Worm (Caenorhabditis elegans) whole organism, L2 larva: ENCODE measurements around the gene srh-246.

Source experiments
- F13H6.1 ChIP-seq: sonication (generic microtip); optimal IDR thresholded peaks from 2 replicates; lab custom pipeline; 2016; ENCODE audit warnings: missing genetic modification characterization, missing compliant biosample characterization
- Y55F3AM.14 ChIP-seq: fragments of 200-800 bp; sonication (Bioruptor generic); optimal IDR thresholded peaks from 2 replicates; lab custom pipeline; 2018; ENCODE audit warnings: mild to moderate bottlenecking, missing genetic modification characterization, missing compliant biosample characterization
- ZK546.5 ChIP-seq: sonication (generic microtip); optimal IDR thresholded peaks from 2 replicates; lab custom pipeline; 2017; ENCODE audit warnings: missing biosample characterization, missing genetic modification characterization
- alr-1 ChIP-seq: fragments of 150-350 bp; optimal IDR thresholded peaks from 2 replicates; lab custom pipeline; 2014; ENCODE audit warnings: missing biosample characterization, missing genetic modification characterization
- aly-2 ChIP-seq: fragments of 150-350 bp; optimal IDR thresholded peaks from 2 replicates; lab custom pipeline; 2014; ENCODE audit warnings: missing biosample characterization, missing genetic modification characterization
- ama-1 ChIP-seq: fragments of 150-350 bp; optimal IDR thresholded peaks from 2 replicates; lab custom pipeline; 2018; ENCODE audit warnings: inconsistent platforms
- blmp-1 ChIP-seq: sonication (generic microtip); optimal IDR thresholded peaks from 2 replicates; lab custom pipeline; 2017; ENCODE audit warnings: missing genetic modification characterization, mild to moderate bottlenecking, missing compliant biosample characterization, antibody characterized with exemption, moderate library complexity; ENCODE audit not compliant: insufficient read depth
- ceh-16 ChIP-seq: fragments of 150-350 bp; optimal IDR thresholded peaks from 2 replicates; lab custom pipeline; 2014; ENCODE audit warnings: missing biosample characterization, missing genetic modification characterization
- ceh-82 ChIP-seq: fragments of 150-350 bp; optimal IDR thresholded peaks from 2 replicates; lab custom pipeline; 2014; ENCODE audit warnings: missing biosample characterization, missing genetic modification characterization
- crh-2 ChIP-seq: sonication (generic microtip); optimal IDR thresholded peaks from 2 replicates; lab custom pipeline; 2017; ENCODE audit warnings: missing biosample characterization, missing genetic modification characterization
- dmd-4 ChIP-seq: sonication (generic microtip); optimal IDR thresholded peaks from 2 replicates; lab custom pipeline; 2017; ENCODE audit warnings: missing biosample characterization, missing genetic modification characterization
- elt-3 ChIP-seq: sonication (generic microtip); optimal IDR thresholded peaks from 2 replicates; lab custom pipeline; 2017; ENCODE audit warnings: missing biosample characterization, missing genetic modification characterization
- gmeb-1 ChIP-seq: fragments of 150-350 bp; optimal IDR thresholded peaks from 2 replicates; lab custom pipeline; 2014; ENCODE audit warnings: missing biosample characterization, missing genetic modification characterization
- lin-11 ChIP-seq: fragments of 150-350 bp; sonication (generic microtip); optimal IDR thresholded peaks from 2 replicates; lab custom pipeline; 2014; ENCODE audit warnings: missing biosample characterization, missing genetic modification characterization, inconsistent platforms, mixed read lengths
- mab-5 ChIP-seq: fragments of 150-350 bp; optimal IDR thresholded peaks from 2 replicates; lab custom pipeline; 2014; ENCODE audit warnings: missing biosample characterization, missing genetic modification characterization
- mbf-1 ChIP-seq: sonication (generic microtip); optimal IDR thresholded peaks from 2 replicates; lab custom pipeline; 2017; ENCODE audit warnings: missing biosample characterization, missing genetic modification characterization
- mdl-1 ChIP-seq, 2 experiments: fragments of 150-350 bp in 1 of 2; sonication (generic microtip) in 1 of 2; optimal IDR thresholded peaks; 2 replicates each; lab custom pipeline; 2017; ENCODE audit warnings: missing biosample characterization in 2 of 2, missing genetic modification characterization in 2 of 2
- nhr-11 ChIP-seq: fragments of 150-350 bp; optimal IDR thresholded peaks from 2 replicates; lab custom pipeline; 2014; ENCODE audit warnings: missing biosample characterization, missing genetic modification characterization
- nhr-12 ChIP-seq: fragments of 150-350 bp; optimal IDR thresholded peaks from 2 replicates; lab custom pipeline; 2014; ENCODE audit warnings: missing biosample characterization, missing genetic modification characterization
- nhr-129 ChIP-seq: fragments of 150-350 bp; optimal IDR thresholded peaks from 2 replicates; lab custom pipeline; 2014; ENCODE audit warnings: missing biosample characterization, missing genetic modification characterization
- nhr-21 ChIP-seq: fragments of 150-350 bp; optimal IDR thresholded peaks from 2 replicates; lab custom pipeline; 2014; ENCODE audit warnings: missing biosample characterization, missing genetic modification characterization
- nhr-23 ChIP-seq: fragments of 150-350 bp; optimal IDR thresholded peaks from 2 replicates; lab custom pipeline; 2014; ENCODE audit warnings: missing biosample characterization, missing genetic modification reagents, missing genetic modification characterization
- nhr-237 ChIP-seq: fragments of 150-350 bp; optimal IDR thresholded peaks from 2 replicates; lab custom pipeline; 2014; ENCODE audit warnings: missing biosample characterization, missing genetic modification characterization
- nhr-25 ChIP-seq: fragments of 150-350 bp; sonication (generic microtip); optimal IDR thresholded peaks from 3 replicates; lab custom pipeline; 2014; ENCODE audit warnings: missing biosample characterization, missing genetic modification characterization
- nhr-6 ChIP-seq: fragments of 150-350 bp; optimal IDR thresholded peaks from 2 replicates; lab custom pipeline; 2014; ENCODE audit warnings: missing biosample characterization, missing genetic modification characterization
- peb-1 ChIP-seq: fragments of 150-350 bp; optimal IDR thresholded peaks from 2 replicates; lab custom pipeline; 2014; ENCODE audit warnings: missing biosample characterization, missing genetic modification characterization
- sem-4 ChIP-seq: fragments of 150-350 bp; optimal IDR thresholded peaks from 2 replicates; lab custom pipeline; 2014; ENCODE audit warnings: missing biosample characterization, missing genetic modification reagents, missing genetic modification characterization
- skn-1 ChIP-seq: sonication (generic microtip); optimal IDR thresholded peaks from 2 replicates; lab custom pipeline; 2017; ENCODE audit warnings: missing biosample characterization, missing genetic modification characterization
- sma-3 ChIP-seq: sonication (generic microtip); optimal IDR thresholded peaks from 2 replicates; lab custom pipeline; 2016; ENCODE audit warnings: missing genetic modification reagents, missing genetic modification characterization, missing compliant biosample characterization
- sma-9 ChIP-seq, 2 experiments: fragments of 150-350 bp in 1 of 2; sonication (generic microtip) in 1 of 2; optimal IDR thresholded peaks; 2 replicates each; lab custom pipeline; 2014 to 2016; ENCODE audit warnings: missing genetic modification characterization in 2 of 2, mild to moderate bottlenecking in 1 of 2, missing biosample characterization in 1 of 2, missing compliant biosample characterization in 1 of 2, missing genetic modification reagents in 1 of 2, moderate library complexity in 1 of 2
- snpc-4 ChIP-seq: fragments of 150-350 bp; optimal IDR thresholded peaks from 2 replicates; lab custom pipeline; 2014; ENCODE audit warnings: missing biosample characterization, missing genetic modification characterization
- unc-39 ChIP-seq: fragments of 150-350 bp; optimal IDR thresholded peaks from 2 replicates; lab custom pipeline; 2014; ENCODE audit warnings: missing biosample characterization, missing genetic modification characterization
- zag-1 ChIP-seq: fragments of 150-350 bp; optimal IDR thresholded peaks from 2 replicates; lab custom pipeline; 2014; ENCODE audit warnings: missing biosample characterization, missing genetic modification characterization
- ztf-1 ChIP-seq: fragments of 200-800 bp; sonication (Bioruptor generic); conservative IDR thresholded peaks from 2 replicates; pipeline ENCODE4 v1.3.6; 2022; ENCODE audit warnings: missing genetic modification characterization, missing compliant biosample characterization
- ztf-4 ChIP-seq: fragments of 150-350 bp; optimal IDR thresholded peaks from 2 replicates; lab custom pipeline; 2014; ENCODE audit warnings: missing biosample characterization, missing genetic modification characterization

The srh-246 gene

DNA sequence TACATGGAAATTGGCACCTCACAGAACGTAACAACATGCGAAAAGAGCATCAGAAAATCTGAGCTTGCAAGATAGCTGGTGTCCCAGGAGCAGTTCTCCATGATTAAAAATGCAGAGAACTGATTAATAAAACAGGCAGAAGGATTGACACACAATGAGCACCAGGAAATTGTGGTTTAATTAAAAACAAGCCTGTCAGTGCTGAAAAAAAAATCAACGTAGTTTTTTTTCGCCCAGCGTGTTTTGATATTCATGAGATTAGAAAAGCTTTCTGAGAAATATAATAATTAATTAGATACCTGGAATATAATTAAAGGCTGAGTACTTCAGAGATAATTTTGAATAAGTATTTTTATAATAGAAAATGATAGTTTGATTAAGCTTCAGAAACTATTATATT lies at the start of gene srh-246:
srh-246 (minus strand) TSS at position 101 of the 400 bp plus-strand sequence.
- no peak for TF ChIP-seq elt-3 (tag; lab: Kevin White, UChicago)

DNA sequence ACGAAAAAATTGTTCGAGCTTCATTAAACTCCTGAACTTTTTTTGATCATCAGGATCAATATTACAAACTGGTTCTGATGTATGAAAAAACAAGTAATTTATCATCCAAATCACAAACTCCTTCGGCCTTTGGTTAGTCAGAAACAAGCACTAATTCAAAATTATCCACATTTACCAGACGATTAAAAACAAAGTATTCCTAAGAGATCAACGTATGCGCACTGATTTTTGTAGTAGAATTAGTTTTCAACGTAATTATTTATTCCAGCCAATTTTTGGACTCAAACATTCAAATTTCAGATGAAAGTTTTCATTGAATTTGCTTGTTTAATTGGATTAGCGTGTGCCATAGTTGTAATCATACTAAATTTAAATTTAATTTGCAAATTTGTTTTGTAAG lies 49.3 kb upstream of the srh-246 start, which contains the start of gene srbc-38:
srbc-38 (plus strand) TSS at position 301 of the 400 bp plus-strand sequence.
- no peak for TF ChIP-seq nhr-237 (tag; lab: Kevin White, UChicago)
- TF ChIP-seq mab-5 (tag; lab: Kevin White, UChicago), result no peak
- TF ChIP-seq snpc-4, result no peak
- no peak for TF ChIP-seq ama-1
- no peak for TF ChIP-seq nhr-6 (tag; lab: Kevin White, UChicago)
- TF ChIP-seq sma-9 (GFP tag; optimal IDR thresholded peaks at IDR 0.05; lab: Kevin White, UChicago), result no peak
- no peak for TF ChIP-seq sma-9 (tag; optimal IDR thresholded peaks at IDR 0.05; lab: Kevin White, UChicago)
- TF ChIP-seq unc-39 (tag; lab: Kevin White, UChicago), result no peak
- TF ChIP-seq nhr-12 (tag; lab: Kevin White, UChicago), result no peak
- no peak for TF ChIP-seq sma-3 (GFP tag; lab: Kevin White, UChicago)
- no peak for TF ChIP-seq nhr-21 (tag; lab: Kevin White, UChicago)
- TF ChIP-seq Y55F3AM.14 (GFP tag; lab: Kevin White, UChicago), result no peak
- TF ChIP-seq blmp-1 (tag; lab: Kevin White, UChicago), result no peak
- no peak for TF ChIP-seq ZK546.5
- TF ChIP-seq nhr-23 (tag; lab: Kevin White, UChicago), result no peak
- no peak for TF ChIP-seq crh-2 (tag; lab: Kevin White, UChicago)
- TF ChIP-seq, all 48 proteins: peak for 0

DNA sequence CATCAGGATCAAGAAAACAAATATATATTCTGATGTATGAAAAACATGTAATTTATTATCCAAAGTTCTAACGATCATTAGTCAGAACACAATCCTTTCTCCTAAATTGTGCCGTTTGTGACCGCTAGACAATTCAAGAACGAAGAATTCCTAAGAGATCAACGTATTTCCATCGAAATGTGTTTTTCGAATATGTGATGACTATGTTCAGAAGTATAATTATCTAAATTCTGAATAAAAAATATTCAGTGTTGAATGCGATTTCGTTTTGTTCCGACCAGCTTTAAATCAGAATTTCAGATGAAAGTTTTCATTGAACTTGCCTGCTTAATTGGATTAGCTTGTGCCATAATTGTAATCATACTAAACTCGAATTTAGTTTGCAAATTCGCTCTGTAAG lies 44.7 kb upstream of the srh-246 start, which contains the start of gene srbc-37:
srbc-37 (plus strand) TSS at position 301 of the 400 bp plus-strand sequence.
- TF ChIP-seq peb-1 (tag; lab: Kevin White, UChicago) (no peak), nhr-237 (tag; lab: Kevin White, UChicago) (no peak), snpc-4 (no peak), sma-3 (GFP tag; lab: Kevin White, UChicago) (no peak), ceh-82 (tag; lab: Kevin White, UChicago) (no peak), dmd-4 (tag; lab: Kevin White, UChicago) (no peak), aly-2 (tag; lab: Kevin White, UChicago) (no peak), sem-4 (no peak), nhr-25 (no peak), nhr-21 (tag; lab: Kevin White, UChicago) (no peak), mbf-1 (no peak), gmeb-1 (no peak), mdl-1 (tag; optimal IDR thresholded peaks at IDR 0.05; lab: Kevin White, UChicago) (no peak), unc-39 (tag; lab: Kevin White, UChicago) (no peak), nhr-12 (tag; lab: Kevin White, UChicago) (no peak), elt-3 (tag; lab: Kevin White, UChicago) (no peak), alr-1 (tag; lab: Kevin White, UChicago) (no peak)

DNA sequence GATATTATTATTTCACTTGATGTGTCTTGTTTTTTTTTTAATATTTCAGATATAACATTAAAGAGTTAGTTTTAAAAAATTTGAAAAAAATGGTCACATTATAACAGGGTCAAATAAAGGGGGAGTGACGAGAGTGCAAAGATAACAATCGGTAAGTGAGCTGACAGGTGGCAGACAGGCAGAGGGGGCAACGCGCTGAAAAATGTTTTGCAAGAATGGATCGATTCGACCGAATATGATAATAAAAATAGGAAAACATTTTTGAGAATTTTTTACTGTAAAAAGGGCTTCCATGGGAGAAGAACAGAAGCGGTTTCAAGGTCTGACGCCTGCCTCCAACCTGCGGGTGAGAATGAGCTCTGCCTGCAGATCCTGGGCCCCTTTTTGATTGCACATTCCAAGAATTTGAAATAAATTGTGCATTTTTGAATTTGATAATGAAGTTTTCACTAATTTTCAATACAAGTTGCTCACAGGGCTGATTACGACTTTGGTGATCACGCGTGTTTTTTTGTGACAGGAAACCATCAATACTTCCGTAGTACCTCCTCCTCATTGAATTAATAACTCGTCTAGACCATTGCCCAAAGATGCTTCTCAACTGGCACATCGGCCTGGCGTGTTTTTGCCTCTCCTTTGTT lies 42.0 kb upstream of the srh-246 start, which contains the start of the genes ugt-29 and srx-5:
ugt-29 (minus strand) TSS at position 101 of the 641 bp plus-strand sequence.
srx-5 (plus strand) TSS at position 591 of the 641 bp plus-strand sequence.
- TF ChIP-seq nhr-11 (tag; lab: Kevin White, UChicago), result no peak
- TF ChIP-seq skn-1 (tag; lab: Kevin White, UChicago), result no peak
- no peak for TF ChIP-seq zag-1 (tag; lab: Kevin White, UChicago)
- TF ChIP-seq nhr-12 (tag; lab: Kevin White, UChicago), result no peak
- TF ChIP-seq lin-11 (tag; lab: Kevin White, UChicago), result no peak
- no peak for TF ChIP-seq F13H6.1 (tag; lab: Kevin White, UChicago)
- no peak for TF ChIP-seq nhr-25
- TF ChIP-seq mab-5 (tag; lab: Kevin White, UChicago), result no peak
- TF ChIP-seq ztf-1 (GFP tag; lab: Robert Waterston, UW), result no peak
- TF ChIP-seq ceh-16 (tag; lab: Kevin White, UChicago), result no peak
- no peak for TF ChIP-seq ztf-4 (tag; lab: Kevin White, UChicago)
- no peak for TF ChIP-seq nhr-129
